Fruit fly (Drosophila melanogaster): ENCODE data around the gene qm.

DNA sequence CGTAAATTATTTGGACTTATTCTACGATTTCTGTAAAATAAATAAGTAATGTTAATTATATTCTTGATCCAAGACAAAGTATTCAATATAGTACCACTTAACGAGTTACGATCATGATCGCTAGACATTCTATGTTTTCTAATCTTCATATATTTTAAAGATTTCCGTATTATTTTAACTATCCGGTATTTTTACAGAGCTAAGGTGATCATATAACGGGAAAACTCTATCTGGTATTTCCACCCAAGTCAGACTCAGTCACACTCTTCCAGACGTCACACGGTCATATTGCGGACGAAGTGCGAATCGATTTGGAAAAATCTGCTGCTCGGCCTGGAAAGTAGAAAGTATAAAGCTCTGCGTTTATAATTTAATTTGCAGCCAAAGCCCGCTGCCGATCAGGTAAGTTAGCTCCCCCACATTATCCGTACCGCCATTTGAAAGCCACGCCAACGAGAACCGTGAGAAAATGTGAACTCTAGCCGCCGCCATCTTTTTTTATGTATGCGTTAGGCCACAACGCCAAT lies 8.8 kb upstream of the qm start, which contains the start of the genes lark and eco:
- TF ChIP-seq CTCF (optimal IDR thresholded peaks at IDR 0.05) (no peak), CG8478 (optimal IDR thresholded peaks at IDR 0.05) (no peak)

Measured in S2 (cell line).